Worm (Caenorhabditis elegans) whole organism, young adult: ENCODE measurements around the gene tebp-2.
A peak's percentile ranks its signal among the peaks of the same experiment; 100 is the strongest.

Source experiments
- B0019.2 ChIP-seq: fragments of 200-800 bp; sonication (Bioruptor generic); conservative IDR thresholded peaks from 2 replicates; pipeline ENCODE4 v1.3.6; 2022; ENCODE audit warnings: missing genetic modification reagents, missing genetic modification characterization, missing compliant biosample characterization
- B0035.1 ChIP-seq: sonication (generic microtip); optimal IDR thresholded peaks from 2 replicates; lab custom pipeline; 2016; ENCODE audit warnings: missing genetic modification characterization, mild to moderate bottlenecking, missing compliant biosample characterization, missing genotype, missing genetic modification reagents
- C06A6.2 ChIP-seq: fragments of 200-800 bp; sonication (Bioruptor generic); conservative IDR thresholded peaks from 2 replicates; pipeline ENCODE4 v1.3.6; 2022; ENCODE audit warnings: missing genetic modification characterization, missing compliant biosample characterization
- C17E4.6 ChIP-seq: fragments of 200-800 bp; sonication (Bioruptor generic); IDR thresholded peaks from 2 replicates; pipeline ENCODE4 v1.3.6; 2022; ENCODE audit warnings: missing genetic modification reagents, missing genetic modification characterization, missing compliant biosample characterization
- F22D6.2 ChIP-seq: sonication (generic microtip); optimal IDR thresholded peaks from 2 replicates; lab custom pipeline; 2016; ENCODE audit warnings: mild to moderate bottlenecking, missing genetic modification characterization, missing compliant biosample characterization
- F49E8.2 ChIP-seq: sonication (generic microtip); optimal IDR thresholded peaks from 3 replicates; lab custom pipeline; 2017; ENCODE audit warnings: missing genetic modification characterization, mild to moderate bottlenecking, missing compliant biosample characterization, antibody characterized with exemption, moderate library complexity; ENCODE audit not compliant: insufficient read depth
- F52B5.7 ChIP-seq: sonication (generic microtip); optimal IDR thresholded peaks from 2 replicates; lab custom pipeline; 2016; ENCODE audit warnings: mild to moderate bottlenecking, missing genetic modification characterization, missing compliant biosample characterization
- F57A8.1 ChIP-seq: fragments of 200-800 bp; sonication (Bioruptor generic); optimal IDR thresholded peaks from 2 replicates; lab custom pipeline; 2018; ENCODE audit warnings: mild to moderate bottlenecking, missing genetic modification characterization, moderate library complexity, missing compliant biosample characterization
- Y53F4B.3 ChIP-seq: fragments of 200-800 bp; sonication (Bioruptor generic); IDR thresholded peaks from 2 replicates; pipeline ENCODE4 v1.3.6; 2022; ENCODE audit warnings: missing genetic modification reagents, missing genetic modification characterization, missing compliant biosample characterization
- Y56A3A.18 ChIP-seq: fragments of 200-800 bp; sonication (Bioruptor generic); IDR thresholded peaks from 2 replicates; pipeline ENCODE4 v1.3.6; 2022; ENCODE audit warnings: missing genetic modification reagents, missing genetic modification characterization, missing compliant biosample characterization
- ZK185.1 ChIP-seq: sonication (generic microtip); optimal IDR thresholded peaks from 2 replicates; lab custom pipeline; 2016; ENCODE audit warnings: mild to moderate bottlenecking, missing genetic modification characterization, missing compliant biosample characterization; ENCODE audit not compliant: poor library complexity, severe bottlenecking
- ama-1 ChIP-seq, 3 experiments: fragments of 150-350 bp in 1 of 3; sonication (generic microtip) in 2 of 3; optimal IDR thresholded peaks; 2 replicates each; lab custom pipeline; 2014 to 2018; ENCODE audit warnings: missing biosample characterization in 2 of 3, missing genetic modification characterization in 2 of 3, missing genetic modification reagents in 2 of 3
- aptf-2 ChIP-seq: fragments of 200-800 bp; sonication (Bioruptor generic); conservative IDR thresholded peaks from 2 replicates; pipeline ENCODE4 v1.3.6; 2022; ENCODE audit warnings: missing genetic modification reagents, missing genetic modification characterization, missing compliant biosample characterization
- attf-3 ChIP-seq: fragments of 200-800 bp; sonication (Bioruptor generic); conservative IDR thresholded peaks from 2 replicates; pipeline ENCODE4 v1.3.6; 2022; ENCODE audit warnings: missing genetic modification reagents, missing genetic modification characterization, missing compliant biosample characterization
- attf-6 ChIP-seq: fragments of 200-800 bp; sonication (Bioruptor generic); IDR thresholded peaks from 2 replicates; pipeline ENCODE4 v1.3.6; 2022; ENCODE audit warnings: missing genetic modification reagents, missing genetic modification characterization, missing compliant biosample characterization
- bed-2 ChIP-seq: fragments of 200-800 bp; sonication (Bioruptor generic); IDR thresholded peaks from 2 replicates; pipeline ENCODE4 v1.3.6; 2022; ENCODE audit warnings: missing genetic modification reagents, missing genetic modification characterization, missing compliant biosample characterization
- cebp-2 ChIP-seq: fragments of 200-800 bp; sonication (Bioruptor generic); IDR thresholded peaks from 2 replicates; pipeline ENCODE4 v1.3.6; 2022; ENCODE audit warnings: missing genetic modification characterization, missing compliant biosample characterization
- ceh-100 ChIP-seq: fragments of 200-800 bp; sonication (Bioruptor generic); IDR thresholded peaks from 2 replicates; pipeline ENCODE4 v1.3.6; 2022; ENCODE audit warnings: missing genetic modification reagents, missing genetic modification characterization, missing compliant biosample characterization
- ceh-58 ChIP-seq: fragments of 200-800 bp; sonication (Bioruptor generic); IDR thresholded peaks from 2 replicates; pipeline ENCODE4 v1.3.6; 2022; ENCODE audit warnings: missing genetic modification characterization, missing compliant biosample characterization
- dpl-1 ChIP-seq: fragments of 150-350 bp; optimal IDR thresholded peaks from 2 replicates; lab custom pipeline; 2014; ENCODE audit warnings: missing biosample characterization, missing genetic modification reagents, missing genetic modification characterization
- efl-1 ChIP-seq: fragments of 150-350 bp; optimal IDR thresholded peaks from 2 replicates; lab custom pipeline; 2014; ENCODE audit warnings: missing biosample characterization, missing genetic modification reagents, missing genetic modification characterization
- egl-18 ChIP-seq: fragments of 200-800 bp; sonication (Bioruptor generic); IDR thresholded peaks from 2 replicates; pipeline ENCODE4 v1.3.6; 2022; ENCODE audit warnings: missing genetic modification reagents, missing genetic modification characterization, missing compliant biosample characterization
- egl-44 ChIP-seq: fragments of 200-800 bp; sonication (Bioruptor generic); IDR thresholded peaks from 2 replicates; pipeline ENCODE4 v1.3.6; 2022; ENCODE audit warnings: missing genetic modification reagents, missing genetic modification characterization, missing compliant biosample characterization
- ekl-4 ChIP-seq: fragments of 200-800 bp; sonication (Bioruptor generic); IDR thresholded peaks from 2 replicates; pipeline ENCODE4 v1.3.6; 2022; ENCODE audit warnings: missing genetic modification reagents, missing genetic modification characterization, missing compliant biosample characterization
- ets-4 ChIP-seq: fragments of 200-800 bp; sonication (Bioruptor generic); optimal IDR thresholded peaks from 2 replicates; lab custom pipeline; 2018; ENCODE audit warnings: mild to moderate bottlenecking, missing genetic modification characterization, missing compliant biosample characterization
- gei-17 ChIP-seq: fragments of 200-800 bp; sonication (Bioruptor generic); optimal IDR thresholded peaks from 2 replicates; lab custom pipeline; 2018; ENCODE audit warnings: mild to moderate bottlenecking, missing genetic modification characterization, missing compliant biosample characterization
- hlh-12 ChIP-seq: sonication (generic microtip); optimal IDR thresholded peaks from 2 replicates; lab custom pipeline; 2016; ENCODE audit warnings: missing genetic modification characterization, missing compliant biosample characterization
- hlh-26 ChIP-seq: fragments of 200-800 bp; sonication (Bioruptor generic); conservative IDR thresholded peaks from 2 replicates; pipeline ENCODE4 v1.3.6; 2022; ENCODE audit warnings: missing genetic modification reagents, missing genetic modification characterization, missing compliant biosample characterization
- hsf-1 ChIP-seq: fragments of 200-800 bp; sonication (Bioruptor generic); IDR thresholded peaks from 2 replicates; pipeline ENCODE4 v1.3.6; 2022; ENCODE audit warnings: missing genetic modification reagents, missing genetic modification characterization, missing compliant biosample characterization
- let-526 ChIP-seq: fragments of 200-800 bp; sonication (Bioruptor generic); IDR thresholded peaks from 2 replicates; pipeline ENCODE4 v1.3.6; 2022; ENCODE audit warnings: missing genetic modification reagents, missing genetic modification characterization, missing compliant biosample characterization
- lin-26 ChIP-seq: fragments of 200-800 bp; sonication (Bioruptor generic); IDR thresholded peaks from 2 replicates; pipeline ENCODE4 v1.3.6; 2022; ENCODE audit warnings: missing genetic modification reagents, missing genetic modification characterization, missing compliant biosample characterization
- lin-35 ChIP-seq, 3 experiments: fragments of 150-350 bp in 2 of 3; sonication (generic microtip) in 1 of 3; optimal IDR thresholded peaks; 2 replicates each; lab custom pipeline; 2014 to 2018; ENCODE audit warnings: missing biosample characterization in 3 of 3, missing genetic modification characterization in 3 of 3, missing genetic modification reagents in 3 of 3
- lin-40 ChIP-seq: sonication (generic microtip); optimal IDR thresholded peaks from 2 replicates; lab custom pipeline; 2016; ENCODE audit warnings: missing genetic modification characterization, mild to moderate bottlenecking, missing compliant biosample characterization, missing genotype, missing genetic modification reagents
- madf-10 ChIP-seq: sonication (generic microtip); optimal IDR thresholded peaks from 2 replicates; lab custom pipeline; 2016; ENCODE audit warnings: mild to moderate bottlenecking, missing genetic modification characterization, missing compliant biosample characterization
- madf-6 ChIP-seq: fragments of 200-800 bp; sonication (Bioruptor generic); IDR thresholded peaks from 2 replicates; pipeline ENCODE4 v1.3.6; 2022; ENCODE audit warnings: missing genetic modification reagents, missing genetic modification characterization, missing compliant biosample characterization
- madf-8 ChIP-seq: fragments of 200-800 bp; sonication (Bioruptor generic); conservative IDR thresholded peaks from 2 replicates; pipeline ENCODE4 v1.3.6; 2022; ENCODE audit warnings: missing genetic modification reagents, missing genetic modification characterization, missing compliant biosample characterization
- mcd-1 ChIP-seq: fragments of 200-800 bp; sonication (Bioruptor generic); IDR thresholded peaks from 2 replicates; pipeline ENCODE4 v1.3.6; 2022; ENCODE audit warnings: missing genetic modification reagents, missing genetic modification characterization, missing compliant biosample characterization
- nhr-179 ChIP-seq: sonication (generic microtip); optimal IDR thresholded peaks from 2 replicates; lab custom pipeline; 2016; ENCODE audit warnings: mild to moderate bottlenecking, missing genetic modification characterization, missing compliant biosample characterization
- nhr-80 ChIP-seq: sonication (generic microtip); optimal IDR thresholded peaks from 2 replicates; lab custom pipeline; 2016; ENCODE audit warnings: missing genetic modification characterization, missing compliant biosample characterization
- sea-2 ChIP-seq: fragments of 200-800 bp; sonication (Bioruptor generic); IDR thresholded peaks from 2 replicates; pipeline ENCODE4 v1.3.6; 2022; ENCODE audit warnings: missing genetic modification characterization, missing compliant biosample characterization
- snpc-1.3 ChIP-seq: sonication (generic microtip); optimal IDR thresholded peaks from 2 replicates; lab custom pipeline; 2017; ENCODE audit warnings: missing genetic modification characterization, mild to moderate bottlenecking, missing compliant biosample characterization, antibody characterized with exemption, moderate library complexity, missing genotype, missing genetic modification reagents; ENCODE audit not compliant: insufficient read depth
- snpc-3.4 ChIP-seq: sonication (generic microtip); optimal IDR thresholded peaks from 2 replicates; lab custom pipeline; 2017; ENCODE audit warnings: missing genetic modification characterization, mild to moderate bottlenecking, missing compliant biosample characterization, antibody characterized with exemption, moderate library complexity, missing genotype, missing genetic modification reagents
- sptf-2 ChIP-seq: fragments of 200-800 bp; sonication (Bioruptor generic); optimal IDR thresholded peaks from 2 replicates; lab custom pipeline; 2018; ENCODE audit warnings: mild to moderate bottlenecking, missing genetic modification characterization, missing compliant biosample characterization
- tbx-9 ChIP-seq: sonication (generic microtip); optimal IDR thresholded peaks from 2 replicates; lab custom pipeline; 2016; ENCODE audit warnings: borderline replicate concordance, missing genetic modification characterization, inconsistent platforms, missing compliant biosample characterization
- ztf-25 ChIP-seq: fragments of 200-800 bp; sonication (Bioruptor generic); IDR thresholded peaks from 2 replicates; pipeline ENCODE4 v1.3.6; 2022; ENCODE audit warnings: missing genetic modification reagents, missing genetic modification characterization, missing compliant biosample characterization
- ztf-26 ChIP-seq: sonication (generic microtip); optimal IDR thresholded peaks from 2 replicates; lab custom pipeline; 2017; ENCODE audit warnings: missing genetic modification characterization, missing compliant biosample characterization
- ztf-3 ChIP-seq: fragments of 200-800 bp; sonication (Bioruptor generic); optimal IDR thresholded peaks from 2 replicates; lab custom pipeline; 2018; ENCODE audit warnings: mild to moderate bottlenecking, missing genetic modification characterization, missing compliant biosample characterization
- ztf-6 ChIP-seq: fragments of 200-800 bp; sonication (Bioruptor generic); IDR thresholded peaks from 2 replicates; pipeline ENCODE4 v1.3.6; 2022; ENCODE audit warnings: missing genetic modification reagents, missing genetic modification characterization, missing compliant biosample characterization

tebp-2 gene

ce11 chrIV:5541285-5541684 lies at the start of gene tebp-2 (continued):
- no peak for TF ChIP-seq Y53F4B.3
- TF ChIP-seq egl-18 (GFP tag; lab: Robert Waterston, UW): no peak
- TF ChIP-seq ekl-4 (GFP tag; lab: Robert Waterston, UW): peak; percentile 86
- peak; percentile 91 for TF ChIP-seq snpc-1.3 (tag; lab: Kevin White, UChicago)
- no peak for TF ChIP-seq lin-35 (GFP tag; optimal IDR thresholded peaks at IDR 0.05; lab: Kevin White, UChicago)
- no peak for TF ChIP-seq sptf-2 (GFP tag; lab: Kevin White, UChicago)
- TF ChIP-seq ama-1 (optimal IDR thresholded peaks at IDR 0.05; lab: Kevin White, UChicago): no peak
- no peak for TF ChIP-seq ama-1 (GFP tag; optimal IDR thresholded peaks at IDR 0.05; lab: Kevin White, UChicago)
- TF ChIP-seq nhr-179 (tag; lab: Kevin White, UChicago): no peak
- no peak for TF ChIP-seq egl-44 (GFP tag; lab: Robert Waterston, UW)
- TF ChIP-seq ztf-6 (GFP tag; lab: Robert Waterston, UW): no peak
- no peak for TF ChIP-seq sea-2
- peak; percentile 43 for TF ChIP-seq efl-1 (GFP tag; lab: Kevin White, UChicago)
- TF ChIP-seq hsf-1 (GFP tag; lab: Robert Waterston, UW): peak; percentile 73
- TF ChIP-seq cebp-2 (GFP tag; lab: Robert Waterston, UW): no peak
- TF ChIP-seq attf-6: peak; percentile 85
- TF ChIP-seq F52B5.7 (tag; lab: Kevin White, UChicago): peak; percentile 57
- TF ChIP-seq C17E4.6: 0 out of 2 replicates have a peak, but pooled peaks have one; percentile 35
- TF ChIP-seq ztf-26 (tag; lab: Kevin White, UChicago): no peak
- TF ChIP-seq attf-3 (GFP tag; lab: Robert Waterston, UW): 0 out of 2 replicates have a peak, but pooled peaks have one; percentile 41
- peak; percentile 79 for TF ChIP-seq F49E8.2 (tag; lab: Kevin White, UChicago)
- no peak for TF ChIP-seq F22D6.2 (tag; lab: Kevin White, UChicago)
- TF ChIP-seq snpc-3.4 (tag; lab: Kevin White, UChicago): peak; percentile 90
- no peak for TF ChIP-seq let-526 (GFP tag; lab: Robert Waterston, UW)
- 0 out of 2 replicates have a peak, but pooled peaks have one; percentile 34 for TF ChIP-seq aptf-2 (GFP tag; lab: Robert Waterston, UW)
- no peak for TF ChIP-seq madf-10 (tag; lab: Kevin White, UChicago)
- peak; percentile 40; the same call in 1 of the 2 replicates for TF ChIP-seq madf-8
- no peak for TF ChIP-seq Y56A3A.18
- TF ChIP-seq B0019.2: peak; percentile 64; the same call in 1 of the 2 replicates
- no peak for TF ChIP-seq hlh-12 (tag; lab: Kevin White, UChicago)
- no peak for TF ChIP-seq lin-40 (tag; lab: Kevin White, UChicago)
- no peak for TF ChIP-seq ZK185.1 (tag; lab: Kevin White, UChicago)
- TF ChIP-seq gei-17 (GFP tag; lab: Kevin White, UChicago): no peak
- TF ChIP-seq hlh-26 (GFP tag; lab: Robert Waterston, UW): no peak
- TF ChIP-seq ets-4 (GFP tag; lab: Kevin White, UChicago): no peak
- TF ChIP-seq dpl-1 (GFP tag; lab: Kevin White, UChicago): no peak
- TF ChIP-seq mcd-1 (GFP tag; lab: Robert Waterston, UW): peak; percentile 62
- no peak for TF ChIP-seq B0035.1 (tag; lab: Kevin White, UChicago)
- TF ChIP-seq ztf-25: no peak
- TF ChIP-seq ztf-3 (GFP tag; lab: Kevin White, UChicago): no peak
- TF ChIP-seq bed-2: no peak
- TF ChIP-seq F57A8.1 (GFP tag; lab: Kevin White, UChicago): no peak
- TF ChIP-seq tbx-9 (tag; lab: Kevin White, UChicago): no peak
- TF ChIP-seq lin-26 (GFP tag; lab: Robert Waterston, UW): 0 out of 2 replicates have a peak, but pooled peaks have one; percentile 26
- TF ChIP-seq C06A6.2 (GFP tag; lab: Robert Waterston, UW): no peak
- peak; percentile 77 for TF ChIP-seq madf-6 (GFP tag; lab: Robert Waterston, UW)
- TF ChIP-seq nhr-80 (tag; lab: Kevin White, UChicago): no peak
- TF ChIP-seq ceh-58: no peak
- TF ChIP-seq ceh-100: peak; percentile 51; the same call in 1 of the 2 replicates
